Worm (Caenorhabditis elegans) whole organism, L4 larva: ENCODE data around the gene R11D1.13.

Experiments used
- aly-2 ChIP-seq: sonication (generic microtip); optimal IDR thresholded peaks from 2 replicates; lab custom pipeline; 2018; ENCODE audit warnings: missing biosample characterization, missing genetic modification characterization
- ceh-62 ChIP-seq: sonication (generic microtip); optimal IDR thresholded peaks from 2 replicates; lab custom pipeline; 2017; ENCODE audit warnings: missing biosample characterization, missing genetic modification characterization
- nhr-77 ChIP-seq: fragments of 150-350 bp; optimal IDR thresholded peaks from 2 replicates; lab custom pipeline; 2014; ENCODE audit warnings: missing biosample characterization, missing genetic modification characterization
- pha-4 ChIP-seq, 2 experiments: fragments of 150-350 bp in 1 of 2; fragments of 200-800 bp in 1 of 2; sonication (Bioruptor generic) in 1 of 2; IDR thresholded peaks in 1 of 2; optimal IDR thresholded peaks in 1 of 2; 2 replicates each; pipeline versions ENCODE4 v1.3.6 to Lab custom; 2014 to 2022; ENCODE audit warnings: missing genetic modification characterization in 2 of 2, missing genetic modification reagents in 2 of 2, missing biosample characterization in 1 of 2, missing compliant biosample characterization in 1 of 2
- unc-39 ChIP-seq: sonication (generic microtip); optimal IDR thresholded peaks from 2 replicates; lab custom pipeline; 2017; ENCODE audit warnings: missing biosample characterization, missing genetic modification characterization

- TF ChIP-seq unc-39 (tag; lab: Kevin White, UChicago) (no peak), ceh-62 (tag; lab: Kevin White, UChicago) (no peak), pha-4 (GFP tag; IDR thresholded peaks at IDR 0.05; lab: Robert Waterston, UW) (no peak), pha-4 (tag; optimal IDR thresholded peaks at IDR 0.05; lab: Kevin White, UChicago) (no peak), nhr-77 (tag; lab: Kevin White, UChicago) (no peak), aly-2 (tag; lab: Kevin White, UChicago) (no peak)
Observed at ce11 chrV:12706511-12706910, 20.4 kb upstream of the R11D1.13 start.
